Worm (Caenorhabditis elegans) whole organism, mixed stage, embryonic: ENCODE measurements around the gene nhr-173.

Experiments used
- M03D4.4 ChIP-seq: sonication (generic microtip); optimal IDR thresholded peaks from 2 replicates; lab custom pipeline; 2017; ENCODE audit warnings: mild to moderate bottlenecking, missing genetic modification characterization, missing compliant biosample characterization
- bed-3 ChIP-seq: fragments of 200-800 bp; sonication (Bioruptor generic); optimal IDR thresholded peaks from 3 replicates; lab custom pipeline; 2018; ENCODE audit warnings: mild to moderate bottlenecking, missing genetic modification characterization, moderate library complexity, missing compliant biosample characterization
- ceh-39 ChIP-seq: fragments of 150-350 bp; optimal IDR thresholded peaks from 2 replicates; lab custom pipeline; 2014; ENCODE audit warnings: missing biosample characterization, missing genetic modification characterization
- ces-1 ChIP-seq: fragments of 150-350 bp; optimal IDR thresholded peaks from 2 replicates; lab custom pipeline; 2014; ENCODE audit warnings: missing biosample characterization, missing genetic modification reagents, missing genetic modification characterization
- cnd-1 ChIP-seq: fragments of 200-800 bp; sonication (Bioruptor generic); optimal IDR thresholded peaks from 2 replicates; lab custom pipeline; 2018; ENCODE audit warnings: mild to moderate bottlenecking, missing genetic modification characterization, missing compliant biosample characterization
- drap-1 ChIP-seq: fragments of 200-800 bp; sonication (Bioruptor generic); optimal IDR thresholded peaks from 3 replicates; lab custom pipeline; 2018; ENCODE audit warnings: mild to moderate bottlenecking, missing genetic modification characterization, missing compliant biosample characterization
- elt-1 ChIP-seq: sonication (generic microtip); optimal IDR thresholded peaks from 2 replicates; lab custom pipeline; 2017; ENCODE audit warnings: missing genetic modification characterization, mild to moderate bottlenecking, missing compliant biosample characterization, antibody characterized with exemption, moderate library complexity, borderline replicate concordance; ENCODE audit not compliant: insufficient read depth
- elt-3 ChIP-seq: fragments of 150-350 bp; optimal IDR thresholded peaks from 2 replicates; lab custom pipeline; 2014; ENCODE audit warnings: missing biosample characterization, missing genetic modification characterization
- flh-1 ChIP-seq: fragments of 200-800 bp; sonication (Bioruptor generic); optimal IDR thresholded peaks from 2 replicates; lab custom pipeline; 2018; ENCODE audit warnings: mild to moderate bottlenecking, missing genetic modification characterization, moderate library complexity, missing compliant biosample characterization
- lin-32 ChIP-seq: fragments of 200-800 bp; sonication (Bioruptor generic); optimal IDR thresholded peaks from 2 replicates; lab custom pipeline; 2018; ENCODE audit warnings: mild to moderate bottlenecking, missing genetic modification characterization, missing compliant biosample characterization
- mab-5 ChIP-seq: fragments of 150-350 bp; optimal IDR thresholded peaks from 2 replicates; lab custom pipeline; 2014; ENCODE audit warnings: missing biosample characterization, missing genetic modification characterization
- nhr-2 ChIP-seq: fragments of 150-350 bp; optimal IDR thresholded peaks from 2 replicates; lab custom pipeline; 2014; ENCODE audit warnings: missing biosample characterization, missing genetic modification characterization
- tbx-8 ChIP-seq: fragments of 200-800 bp; sonication (Bioruptor generic); optimal IDR thresholded peaks from 2 replicates; lab custom pipeline; 2018; ENCODE audit warnings: mild to moderate bottlenecking, missing genetic modification characterization, moderate library complexity, missing compliant biosample characterization
- zip-8 ChIP-seq: fragments of 150-350 bp; optimal IDR thresholded peaks from 2 replicates; lab custom pipeline; 2014; ENCODE audit warnings: missing biosample characterization, missing genetic modification characterization
- ztf-11 ChIP-seq: fragments of 150-350 bp; optimal IDR thresholded peaks from 2 replicates; lab custom pipeline; 2014; ENCODE audit warnings: missing biosample characterization, missing genetic modification characterization

The nhr-173 gene

ce11 chrX:6702249-6702648, 46.9 kb downstream of the nhr-173 start, which contains the start of gene acr-2:
Gene acr-2 (plus strand): TSS chrX:6702549.
- TF ChIP-seq cnd-1 (tag; lab: Kevin White, UChicago) (no peak), ces-1 (GFP tag; lab: Kevin White, UChicago) (no peak), M03D4.4 (tag; lab: Kevin White, UChicago) (no peak), ceh-39 (tag; lab: Kevin White, UChicago) (no peak), tbx-8 (GFP tag; lab: Kevin White, UChicago) (no peak), mab-5 (tag; lab: Kevin White, UChicago) (no peak), flh-1 (no peak)

- peak; percentile 91 for TF ChIP-seq ces-1 (GFP tag; lab: Kevin White, UChicago)
- TF ChIP-seq drap-1 (GFP tag; lab: Kevin White, UChicago), result no peak
Measured at ce11 chrX:6705156-6705555, 49.8 kb downstream of the nhr-173 start.

- TF ChIP-seq nhr-2 (tag; lab: Kevin White, UChicago) (no peak), bed-3 (GFP tag; lab: Kevin White, UChicago) (no peak), lin-32 (GFP tag; lab: Kevin White, UChicago) (no peak), drap-1 (GFP tag; lab: Kevin White, UChicago) (no peak), ztf-11 (tag; lab: Kevin White, UChicago) (no peak), elt-3 (tag; lab: Kevin White, UChicago) (no peak), elt-1 (no peak), zip-8 (tag; lab: Kevin White, UChicago) (no peak)
Measured at ce11 chrX:6709238-6709637, 53.9 kb downstream of the nhr-173 start, which contains the start of gene acr-3. Gene acr-3 (plus strand): TSS chrX:6709538.
